Fruit fly (Drosophila melanogaster) whole organism, prepupa: Measurements from ENCODE around the gene Gen.

ENCODE experiments used
- Blimp-1 ChIP-seq: fragments of 200-800 bp; sonication (Bioruptor generic); optimal IDR thresholded peaks from 3 replicates; lab custom pipeline; 2017; ENCODE audit warnings: missing biosample characterization, missing genetic modification characterization, mild to moderate bottlenecking, moderate library complexity, missing genetic modification reagents
- CG10631 ChIP-seq: fragments of 200-800 bp; sonication (Bioruptor generic); optimal IDR thresholded peaks from 2 replicates; lab custom pipeline; 2016; ENCODE audit warnings: missing biosample characterization, missing genetic modification characterization
- CG10669 ChIP-seq: fragments of 200-800 bp; sonication (Bioruptor generic); optimal IDR thresholded peaks from 3 replicates; lab custom pipeline; 2018; ENCODE audit warnings: missing biosample characterization, mild to moderate bottlenecking, missing genetic modification characterization, moderate library complexity
- CG11294 ChIP-seq: fragments of 200-800 bp; sonication (Bioruptor generic); IDR thresholded peaks from 2 replicates; pipeline ENCODE4 v1.3.6; 2022; ENCODE audit warnings: missing biosample characterization, missing genetic modification characterization
- CG11762 ChIP-seq: fragments of 200-800 bp; sonication (Bioruptor generic); optimal IDR thresholded peaks from 3 replicates; lab custom pipeline; 2016; ENCODE audit warnings: missing biosample characterization, missing genetic modification characterization; ENCODE audit not compliant: insufficient read depth
- CG11902 ChIP-seq: fragments of 200-800 bp; sonication (Bioruptor generic); optimal IDR thresholded peaks from 3 replicates; lab custom pipeline; 2016; ENCODE audit warnings: missing biosample characterization, missing genetic modification characterization
- CG1621 ChIP-seq: fragments of 200-800 bp; sonication (Bioruptor generic); optimal IDR thresholded peaks from 3 replicates; lab custom pipeline; 2018; ENCODE audit warnings: missing biosample characterization, mild to moderate bottlenecking, missing genetic modification characterization
- CG3032 ChIP-seq: fragments of 200-800 bp; optimal IDR thresholded peaks from 2 replicates; lab custom pipeline; 2019; ENCODE audit warnings: missing biosample characterization, mild to moderate bottlenecking, missing genetic modification characterization, moderate library complexity
- CG32006 ChIP-seq: fragments of 200-800 bp; sonication (Bioruptor generic); optimal IDR thresholded peaks from 3 replicates; lab custom pipeline; 2017; ENCODE audit warnings: missing biosample characterization, mild to moderate bottlenecking, missing genetic modification characterization
- CG34406 ChIP-seq: fragments of 200-800 bp; sonication (Bioruptor generic); optimal IDR thresholded peaks from 3 replicates; lab custom pipeline; 2016; ENCODE audit warnings: missing biosample characterization, missing genetic modification characterization
- CG3919 ChIP-seq: fragments of 200-800 bp; sonication (Bioruptor generic); optimal IDR thresholded peaks from 3 replicates; lab custom pipeline; 2016; ENCODE audit warnings: missing biosample characterization, missing genetic modification characterization
- CG4318 ChIP-seq: fragments of 200-800 bp; sonication (Bioruptor generic); optimal IDR thresholded peaks from 3 replicates; lab custom pipeline; 2017; ENCODE audit warnings: missing biosample characterization, mild to moderate bottlenecking, missing genetic modification characterization
- CG6163 ChIP-seq: fragments of 200-800 bp; sonication (Bioruptor generic); IDR thresholded peaks from 3 replicates; pipeline ENCODE4 v1.3.6; 2022; ENCODE audit warnings: missing biosample characterization, missing genetic modification characterization
- CG6792 ChIP-seq: fragments of 200-800 bp; sonication (Bioruptor generic); optimal IDR thresholded peaks from 3 replicates; lab custom pipeline; 2016; ENCODE audit warnings: missing biosample characterization, missing genetic modification characterization
- CG6808 ChIP-seq: fragments of 200-800 bp; sonication (Bioruptor generic); optimal IDR thresholded peaks from 3 replicates; lab custom pipeline; 2017; ENCODE audit warnings: missing biosample characterization, missing genetic modification characterization, mild to moderate bottlenecking, moderate library complexity, missing genetic modification reagents
- CG6854 ChIP-seq: fragments of 200-800 bp; sonication (Bioruptor generic); optimal IDR thresholded peaks from 2 replicates; lab custom pipeline; 2017; ENCODE audit warnings: missing biosample characterization, mild to moderate bottlenecking, missing genetic modification characterization
- CG7368 ChIP-seq: fragments of 200-800 bp; sonication (Bioruptor generic); optimal IDR thresholded peaks from 3 replicates; lab custom pipeline; 2016; ENCODE audit warnings: missing biosample characterization, missing genetic modification characterization
- CG8119 ChIP-seq: fragments of 200-800 bp; sonication (Bioruptor generic); IDR thresholded peaks from 3 replicates; pipeline ENCODE4 v1.3.6; 2022; ENCODE audit warnings: missing biosample characterization, missing genetic modification characterization
- CG8319 ChIP-seq: fragments of 200-800 bp; sonication (Bioruptor generic); optimal IDR thresholded peaks from 3 replicates; lab custom pipeline; 2016; ENCODE audit warnings: missing biosample characterization, missing genetic modification characterization
- CG8632 ChIP-seq: fragments of 200-800 bp; sonication (Bioruptor generic); optimal IDR thresholded peaks from 3 replicates; lab custom pipeline; 2016; ENCODE audit warnings: missing biosample characterization, missing genetic modification characterization
- Eip75B ChIP-seq: fragments of 200-800 bp; sonication (Bioruptor generic); optimal IDR thresholded peaks from 3 replicates; lab custom pipeline; 2016; ENCODE audit warnings: missing biosample characterization, missing genetic modification characterization
- Eip93F ChIP-seq: fragments of 200-800 bp; sonication (Bioruptor generic); optimal IDR thresholded peaks from 2 replicates; lab custom pipeline; 2016; ENCODE audit warnings: missing biosample characterization, mild to moderate bottlenecking, missing genetic modification characterization
- Ets21C ChIP-seq: fragments of 200-800 bp; sonication (Bioruptor generic); optimal IDR thresholded peaks from 3 replicates; lab custom pipeline; 2016; ENCODE audit warnings: missing biosample characterization, missing genetic modification characterization
- Ets96B ChIP-seq: fragments of 200-800 bp; optimal IDR thresholded peaks from 2 replicates; lab custom pipeline; 2019; ENCODE audit warnings: missing biosample characterization, mild to moderate bottlenecking, missing genetic modification characterization, moderate library complexity
- Gug ChIP-seq: fragments of 200-800 bp; sonication (Bioruptor generic); IDR thresholded peaks from 2 replicates; pipeline ENCODE4 v1.3.6; 2022; ENCODE audit warnings: missing biosample characterization, missing genetic modification characterization
- Hr38 ChIP-seq: sonication (Bioruptor generic); optimal IDR thresholded peaks from 2 replicates; lab custom pipeline; 2016; ENCODE audit warnings: missing biosample characterization, missing genetic modification characterization
- Lpt ChIP-seq: fragments of 200-800 bp; sonication (Bioruptor generic); optimal IDR thresholded peaks from 3 replicates; lab custom pipeline; 2016; ENCODE audit warnings: missing biosample characterization, missing genetic modification characterization
- OdsH ChIP-seq: fragments of 200-800 bp; sonication (Bioruptor generic); optimal IDR thresholded peaks from 3 replicates; lab custom pipeline; 2016; ENCODE audit warnings: missing biosample characterization, missing genetic modification characterization
- Sox102F ChIP-seq: fragments of 200-800 bp; sonication (Bioruptor generic); optimal IDR thresholded peaks from 2 replicates; lab custom pipeline; 2016; ENCODE audit warnings: missing biosample characterization, mild to moderate bottlenecking, missing genetic modification characterization
- Sox14 ChIP-seq: fragments of 200-800 bp; sonication (Bioruptor generic); optimal IDR thresholded peaks from 3 replicates; lab custom pipeline; 2016; ENCODE audit warnings: missing biosample characterization, missing genetic modification characterization
- Sox15 ChIP-seq: fragments of 200-800 bp; sonication (Bioruptor generic); optimal IDR thresholded peaks from 3 replicates; lab custom pipeline; 2016; ENCODE audit warnings: missing biosample characterization, missing genetic modification characterization
- achi ChIP-seq: fragments of 200-800 bp; sonication (Bioruptor generic); optimal IDR thresholded peaks from 3 replicates; lab custom pipeline; 2016; ENCODE audit warnings: missing biosample characterization, missing genetic modification characterization
- acj6 ChIP-seq: fragments of 200-800 bp; sonication (Bioruptor generic); optimal IDR thresholded peaks from 3 replicates; lab custom pipeline; 2016; ENCODE audit warnings: missing biosample characterization, missing genetic modification characterization
- cyc ChIP-seq: fragments of 200-800 bp; sonication (Bioruptor generic); optimal IDR thresholded peaks from 3 replicates; lab custom pipeline; 2016; ENCODE audit warnings: missing biosample characterization, missing genetic modification characterization
- dsx ChIP-seq: fragments of 200-800 bp; optimal IDR thresholded peaks from 3 replicates; lab custom pipeline; 2019; ENCODE audit warnings: missing biosample characterization, mild to moderate bottlenecking, missing genetic modification characterization, moderate library complexity; ENCODE audit not compliant: poor library complexity, severe bottlenecking
- eg ChIP-seq: fragments of 200-800 bp; sonication (Bioruptor generic); IDR thresholded peaks from 3 replicates; pipeline ENCODE4 v1.3.6; 2022; ENCODE audit warnings: missing biosample characterization, missing genetic modification characterization
- esn ChIP-seq: fragments of 200-800 bp; sonication (Bioruptor generic); optimal IDR thresholded peaks from 2 replicates; lab custom pipeline; 2016; ENCODE audit warnings: missing biosample characterization, mild to moderate bottlenecking, missing genetic modification characterization, moderate library complexity
- fd59A ChIP-seq: fragments of 200-800 bp; sonication (Bioruptor generic); optimal IDR thresholded peaks from 2 replicates; lab custom pipeline; 2017; ENCODE audit warnings: missing biosample characterization, mild to moderate bottlenecking, missing genetic modification characterization, missing genetic modification reagents
- fd85E ChIP-seq: fragments of 200-800 bp; sonication (Bioruptor generic); optimal IDR thresholded peaks from 3 replicates; lab custom pipeline; 2016; ENCODE audit warnings: missing biosample characterization, missing genetic modification characterization
- lz ChIP-seq: fragments of 200-800 bp; sonication (Bioruptor generic); optimal IDR thresholded peaks from 3 replicates; lab custom pipeline; 2016; ENCODE audit warnings: missing biosample characterization, missing genetic modification characterization
- salr ChIP-seq, 2 experiments: fragments of 200-800 bp; sonication (Bioruptor generic); optimal IDR thresholded peaks; 3 replicates each; lab custom pipeline; 2016 to 2018; ENCODE audit warnings: missing biosample characterization in 2 of 2, missing genetic modification characterization in 2 of 2, mild to moderate bottlenecking in 1 of 2
- spab ChIP-seq: fragments of 200-800 bp; sonication (Bioruptor generic); optimal IDR thresholded peaks from 2 replicates; lab custom pipeline; 2017; ENCODE audit warnings: missing biosample characterization, mild to moderate bottlenecking, missing genetic modification characterization, missing genetic modification reagents
- ss ChIP-seq, 2 experiments: fragments of 200-800 bp; sonication (Bioruptor generic); optimal IDR thresholded peaks; 2 replicates in 1 of 2; 3 replicates in 1 of 2; lab custom pipeline; 2017 to 2018; ENCODE audit warnings: mild to moderate bottlenecking in 2 of 2, missing biosample characterization in 2 of 2, missing genetic modification characterization in 2 of 2, moderate library complexity in 1 of 2
- svp ChIP-seq: fragments of 200-800 bp; sonication (Bioruptor generic); peaks from one replicate; lab custom pipeline; 2016; ENCODE audit warnings: missing biosample characterization, missing genetic modification characterization
- topi ChIP-seq: fragments of 200-800 bp; sonication (Bioruptor generic); optimal IDR thresholded peaks from 3 replicates; lab custom pipeline; 2016; ENCODE audit warnings: missing biosample characterization, missing genetic modification characterization
- vri ChIP-seq: fragments of 200-800 bp; sonication (Bioruptor generic); optimal IDR thresholded peaks from 3 replicates; lab custom pipeline; 2016; ENCODE audit warnings: missing biosample characterization, mild to moderate bottlenecking, missing genetic modification characterization

The Gen gene

dm6 chr3L:5182994-5183566 lies 30.9 kb upstream of the Gen start (continued):
- TF ChIP-seq salr (GFP tag; optimal IDR thresholded peaks at IDR 0.05; lab: Kevin White, UChicago), result no peak
- no peak for TF ChIP-seq CG6854
- TF ChIP-seq cyc (GFP tag; lab: Kevin White, UChicago), result peak; percentile 33
- TF ChIP-seq achi, result peak; percentile 20
- TF ChIP-seq OdsH, result peak; percentile 59
- peak; percentile 14 for TF ChIP-seq CG8319
- 0 out of 3 replicates have a peak, but pooled peaks have one; percentile 25 for TF ChIP-seq CG8119 (GFP tag; lab: Robert Waterston, UW)
- peak; percentile 33 for TF ChIP-seq Ets96B (tag; lab: Kevin White, UChicago)
- TF ChIP-seq eg (GFP tag; lab: Robert Waterston, UW), result 0 out of 3 replicates have a peak, but pooled peaks have one; percentile 9
- no peak for TF ChIP-seq CG10631 (GFP tag; lab: Kevin White, UChicago)
- TF ChIP-seq Hr38 (GFP tag; lab: Kevin White, UChicago), result no peak
- no peak for TF ChIP-seq fd59A
- no peak for TF ChIP-seq spab (GFP tag; lab: Kevin White, UChicago)
- TF ChIP-seq Ets21C, result peak; percentile 25
- TF ChIP-seq CG34406 (GFP tag; lab: Kevin White, UChicago), result peak; percentile 54
- no peak for TF ChIP-seq Blimp-1 (GFP tag; lab: Kevin White, UChicago)
- TF ChIP-seq CG3032 (tag; lab: Kevin White, UChicago), result no peak
- TF ChIP-seq, all 60 proteins: peak for 33

dm6 chr3L:5182255-5182993 lies 30.2 kb upstream of the Gen start:
- peak; percentile 22 for TF ChIP-seq CG10631 (GFP tag; lab: Kevin White, UChicago)
- TF ChIP-seq Sox15 (GFP tag; lab: Kevin White, UChicago), result no peak
- TF ChIP-seq CG6163 (GFP tag; lab: Robert Waterston, UW), result 0 out of 3 replicates have a peak, but pooled peaks have one; percentile 39
- peak; percentile 10 for TF ChIP-seq CG6808 (GFP tag; lab: Kevin White, UChicago)
- peak; percentile 43 for TF ChIP-seq CG6792 (GFP tag; lab: Kevin White, UChicago)
- peak; percentile 27 for TF ChIP-seq CG8632
- no peak for TF ChIP-seq CG4318 (GFP tag; lab: Kevin White, UChicago)
- TF ChIP-seq eg (GFP tag; lab: Robert Waterston, UW), result 0 out of 3 replicates have a peak, but pooled peaks have one; percentile 28
- TF ChIP-seq Sox14 (GFP tag; lab: Kevin White, UChicago), result peak; percentile 10
- peak; percentile 47 for TF ChIP-seq achi
- TF ChIP-seq vri, result no peak
- TF ChIP-seq fd85E (GFP tag; lab: Kevin White, UChicago), result no peak
- peak; percentile 40 for TF ChIP-seq esn (GFP tag; lab: Kevin White, UChicago)
- no peak for TF ChIP-seq CG1621
- peak; percentile 45 for TF ChIP-seq OdsH
- TF ChIP-seq fd59A, result no peak
- peak; percentile 3 for TF ChIP-seq CG7368 (GFP tag; lab: Kevin White, UChicago)
- peak; percentile 35 for TF ChIP-seq acj6 (GFP tag; lab: Kevin White, UChicago)
- TF ChIP-seq dsx (GFP tag; lab: Kevin White, UChicago), result no peak
- TF ChIP-seq cyc (GFP tag; lab: Kevin White, UChicago), result peak; percentile 7
- TF ChIP-seq lz (GFP tag; lab: Kevin White, UChicago), result peak; percentile 23
- peak; percentile 32 for TF ChIP-seq Eip75B (GFP tag; lab: Kevin White, UChicago)
- TF ChIP-seq spab (GFP tag; lab: Kevin White, UChicago), result peak; percentile 29
- TF ChIP-seq CG3919 (GFP tag; lab: Kevin White, UChicago), result peak; percentile 36
- TF ChIP-seq topi (GFP tag; lab: Kevin White, UChicago), result peak; percentile 53
- no peak for TF ChIP-seq CG11294 (GFP tag; lab: Robert Waterston, UW)
- TF ChIP-seq Eip93F (GFP tag; lab: Kevin White, UChicago), result no peak
- peak; percentile 69 for TF ChIP-seq svp
- TF ChIP-seq CG32006 (GFP tag; lab: Kevin White, UChicago), result peak; percentile 34
- TF ChIP-seq Sox102F, result peak; percentile 41
- TF ChIP-seq CG11902 (GFP tag; lab: Kevin White, UChicago), result peak; percentile 11
- no peak for TF ChIP-seq CG11762 (GFP tag; lab: Kevin White, UChicago)
- TF ChIP-seq Ets96B (tag; lab: Kevin White, UChicago), result peak; percentile 20
- TF ChIP-seq CG10669 (GFP tag; lab: Kevin White, UChicago), result peak; percentile 21
- TF ChIP-seq CG3032 (tag; lab: Kevin White, UChicago), result peak; percentile 20
- TF ChIP-seq ss (GFP tag; optimal IDR thresholded peaks at IDR 0.05; lab: Kevin White, UChicago), result no peak
- TF ChIP-seq CG6854, result no peak
- no peak for TF ChIP-seq Gug (GFP tag; lab: Robert Waterston, UW)
- no peak for TF ChIP-seq Lpt
